Comparison of ENCODE assay signal across 2 fruit fly cellular contexts in the genomic region with DNA sequence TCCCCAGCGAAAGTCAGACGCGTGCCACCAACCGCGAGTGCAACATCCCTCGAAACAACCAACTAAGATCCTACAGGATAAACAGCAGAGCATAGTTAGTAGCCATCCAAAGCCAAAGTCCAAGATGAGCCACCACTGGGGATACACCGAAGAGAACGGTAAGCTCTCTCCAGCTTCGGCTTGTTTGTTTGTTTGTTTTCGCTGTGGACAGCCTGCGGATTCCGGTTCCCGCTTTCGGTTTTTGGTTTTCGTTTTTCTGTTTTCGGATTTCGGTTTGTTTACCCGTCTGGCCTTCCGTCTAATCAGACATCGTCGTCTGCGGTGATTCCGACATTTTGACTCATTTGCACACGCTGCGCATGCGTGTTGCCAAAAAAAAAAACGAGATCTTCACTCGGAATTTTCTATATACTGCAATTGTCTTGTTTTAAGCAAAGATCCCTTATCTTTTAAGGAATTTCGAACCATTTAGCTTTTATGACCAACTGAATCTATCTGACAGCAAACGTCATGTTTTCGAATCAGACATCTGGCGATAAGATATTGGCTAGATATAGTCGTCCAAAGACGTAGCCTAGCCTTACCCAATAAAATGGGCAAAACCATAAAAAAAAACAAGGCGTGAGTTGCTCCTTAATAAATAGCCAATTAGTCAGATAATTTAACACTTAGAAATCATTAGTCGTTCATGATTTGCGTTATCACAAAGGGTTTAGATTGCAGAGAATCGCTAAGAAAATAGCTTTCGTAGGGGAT.
TF ChIP-seq lines count a peak whose summit lies in the region.

No protein-coding gene starts in this region.

TF ChIP-seq in whole organism, embryonic, 481 proteins besides CTCF, POLR2A, EP300 and RAD21 (continued from another document):
- TF ChIP-seq sens (GFP tag; lab: Kevin White, UChicago): no peak
- TF ChIP-seq CG6813 (GFP tag; optimal IDR thresholded peaks at IDR 0.05; lab: Kevin White, UChicago): no peak
- no peak for TF ChIP-seq Mad (GFP tag; optimal IDR thresholded peaks at IDR 0.05; lab: Kevin White, UChicago)
- TF ChIP-seq BtbVII (GFP tag; optimal IDR thresholded peaks at IDR 0.05; lab: Kevin White, UChicago): peak; percentile 10
- peak; percentile 22; the same call in 1 of the 3 replicates for TF ChIP-seq so (GFP tag; IDR thresholded peaks at IDR 0.05; lab: Robert Waterston, UW)
- no peak for TF ChIP-seq emc (GFP tag; optimal IDR thresholded peaks at IDR 0.05; lab: Kevin White, UChicago)
- TF ChIP-seq Sin3A (optimal IDR thresholded peaks at IDR 0.05; lab: Kevin White, UChicago): no peak
- TF ChIP-seq az2 (GFP tag; optimal IDR thresholded peaks at IDR 0.05; lab: Kevin White, UChicago): no peak
- TF ChIP-seq zfh2 (GFP tag; optimal IDR thresholded peaks at IDR 0.05; lab: Kevin White, UChicago): no peak
- peak; percentile 25 for TF ChIP-seq Jarid2 (GFP tag; optimal IDR thresholded peaks at IDR 0.05; lab: Kevin White, UChicago)
- no peak for TF ChIP-seq CG1603 (tag; optimal IDR thresholded peaks at IDR 0.05; lab: Kevin White, UChicago)
- TF ChIP-seq Med (GFP tag; lab: Kevin White, UChicago): peak; percentile 64
- no peak for TF ChIP-seq NK7.1 (GFP tag; optimal IDR thresholded peaks at IDR 0.05; lab: Kevin White, UChicago)
- no peak for TF ChIP-seq CG10274 (GFP tag; optimal IDR thresholded peaks at IDR 0.05; lab: Kevin White, UChicago)
- no peak for TF ChIP-seq Myb (GFP tag; optimal IDR thresholded peaks at IDR 0.05; lab: Kevin White, UChicago)
- TF ChIP-seq repo (GFP tag; optimal IDR thresholded peaks at IDR 0.05; lab: Kevin White, UChicago): no peak
- TF ChIP-seq pum (GFP tag; optimal IDR thresholded peaks at IDR 0.05; lab: Kevin White, UChicago): no peak
- peak; percentile 26 for TF ChIP-seq CG18599 (GFP tag; optimal IDR thresholded peaks at IDR 0.05; lab: Kevin White, UChicago)
- no peak for TF ChIP-seq Atf-2 (GFP tag; optimal IDR thresholded peaks at IDR 0.05; lab: Kevin White, UChicago)

TF ChIP-seq in whole organism, prepupa, 60 proteins besides CTCF, POLR2A, EP300 and RAD21 (continued from another document):
- no peak for TF ChIP-seq achi (GFP tag; optimal IDR thresholded peaks at IDR 0.05; lab: Kevin White, UChicago)
- no peak for TF ChIP-seq Hr38 (GFP tag; optimal IDR thresholded peaks at IDR 0.05; lab: Kevin White, UChicago)
- TF ChIP-seq Eip75B (GFP tag; optimal IDR thresholded peaks at IDR 0.05; lab: Kevin White, UChicago): no peak
- TF ChIP-seq CG7368 (GFP tag; optimal IDR thresholded peaks at IDR 0.05; lab: Kevin White, UChicago): no peak
- TF ChIP-seq fd59A (GFP tag; optimal IDR thresholded peaks at IDR 0.05; lab: Kevin White, UChicago): no peak
- TF ChIP-seq CG6792 (GFP tag; optimal IDR thresholded peaks at IDR 0.05; lab: Kevin White, UChicago): no peak
- no peak for TF ChIP-seq Ets96B (tag; optimal IDR thresholded peaks at IDR 0.05; lab: Kevin White, UChicago)
- TF ChIP-seq CG4318 (GFP tag; optimal IDR thresholded peaks at IDR 0.05; lab: Kevin White, UChicago): no peak
- no peak for TF ChIP-seq salr (GFP tag; optimal IDR thresholded peaks at IDR 0.05; lab: Kevin White, UChicago)
- no peak for TF ChIP-seq Ets21C (GFP tag; optimal IDR thresholded peaks at IDR 0.05; lab: Kevin White, UChicago)
- TF ChIP-seq CG6854 (GFP tag; optimal IDR thresholded peaks at IDR 0.05; lab: Kevin White, UChicago): peak; percentile 41
- TF ChIP-seq CG6276 (GFP tag; optimal IDR thresholded peaks at IDR 0.05; lab: Kevin White, UChicago): peak; percentile 19
- TF ChIP-seq Blimp-1 (GFP tag; optimal IDR thresholded peaks at IDR 0.05; lab: Kevin White, UChicago): peak; percentile 28
- TF ChIP-seq CG6808 (GFP tag; optimal IDR thresholded peaks at IDR 0.05; lab: Kevin White, UChicago): peak; percentile 10
- peak; percentile 9; the same call in 1 of the 3 replicates for TF ChIP-seq eg (GFP tag; IDR thresholded peaks at IDR 0.05; lab: Robert Waterston, UW)
- TF ChIP-seq CG8319 (GFP tag; optimal IDR thresholded peaks at IDR 0.05; lab: Kevin White, UChicago): no peak
- no peak for TF ChIP-seq cyc (GFP tag; optimal IDR thresholded peaks at IDR 0.05; lab: Kevin White, UChicago)
- TF ChIP-seq ss (GFP tag; optimal IDR thresholded peaks at IDR 0.05; lab: Kevin White, UChicago): peak in 1 of 2 experiments; percentile 16
- no peak for TF ChIP-seq CG11902 (GFP tag; optimal IDR thresholded peaks at IDR 0.05; lab: Kevin White, UChicago)
- no peak for TF ChIP-seq Hr39 (GFP tag; optimal IDR thresholded peaks at IDR 0.05; lab: Kevin White, UChicago)
- no peak for TF ChIP-seq CG31627 (GFP tag; optimal IDR thresholded peaks at IDR 0.05; lab: Kevin White, UChicago)
- TF ChIP-seq Sox102F (GFP tag; optimal IDR thresholded peaks at IDR 0.05; lab: Kevin White, UChicago): no peak
- TF ChIP-seq CG1621 (tag; optimal IDR thresholded peaks at IDR 0.05; lab: Kevin White, UChicago): no peak
- peak; percentile 53 for TF ChIP-seq Eip78C (GFP tag; lab: Kevin White, UChicago)
- no peak for TF ChIP-seq CG8632 (GFP tag; optimal IDR thresholded peaks at IDR 0.05; lab: Kevin White, UChicago)
- TF ChIP-seq CG6163 (GFP tag; IDR thresholded peaks at IDR 0.05; lab: Robert Waterston, UW): no peak
- TF ChIP-seq lz (GFP tag; optimal IDR thresholded peaks at IDR 0.05; lab: Kevin White, UChicago): no peak
- TF ChIP-seq CG10631 (GFP tag; optimal IDR thresholded peaks at IDR 0.05; lab: Kevin White, UChicago): no peak
- TF ChIP-seq fkh (GFP tag; optimal IDR thresholded peaks at IDR 0.05; lab: Kevin White, UChicago): peak; percentile 28
